Fruit fly (Drosophila melanogaster) whole organism, adult: Measurements from ENCODE around the gene CG43797.

Experiments
- CG11617 ChIP-seq: fragments of 200-800 bp; sonication (Bioruptor generic); optimal IDR thresholded peaks from 2 replicates; lab custom pipeline; 2017; ENCODE audit warnings: mild to moderate bottlenecking, missing biosample characterization, missing genetic modification reagents, missing genetic modification characterization
- CG12768 ChIP-seq: fragments of 200-800 bp; sonication (Bioruptor generic); optimal IDR thresholded peaks from 2 replicates; lab custom pipeline; 2017; ENCODE audit warnings: missing biosample characterization, missing genetic modification characterization, mild to moderate bottlenecking, moderate library complexity, missing genetic modification reagents
- CG14711 ChIP-seq: fragments of 200-800 bp; sonication (Bioruptor generic); optimal IDR thresholded peaks from 2 replicates; lab custom pipeline; 2018; ENCODE audit warnings: missing biosample characterization, mild to moderate bottlenecking, missing genetic modification characterization, moderate library complexity
- CG1620 ChIP-seq: fragments of 200-800 bp; sonication (Bioruptor generic); optimal IDR thresholded peaks from 2 replicates; lab custom pipeline; 2016; ENCODE audit warnings: missing biosample characterization, missing genetic modification characterization
- CG33017 ChIP-seq: fragments of 200-800 bp; sonication (Bioruptor generic); optimal IDR thresholded peaks from 2 replicates; lab custom pipeline; 2018; ENCODE audit warnings: missing biosample characterization, mild to moderate bottlenecking, missing genetic modification characterization, moderate library complexity
- CG5204 ChIP-seq: fragments of 200-800 bp; sonication (Bioruptor generic); optimal IDR thresholded peaks from 2 replicates; lab custom pipeline; 2016; ENCODE audit warnings: missing biosample characterization, missing genetic modification characterization
- CG7045 ChIP-seq: fragments of 200-800 bp; sonication (Bioruptor generic); optimal IDR thresholded peaks from 2 replicates; lab custom pipeline; 2017; ENCODE audit warnings: missing biosample characterization, mild to moderate bottlenecking, missing genetic modification characterization
- CG7101 ChIP-seq: fragments of 200-800 bp; sonication (Bioruptor generic); optimal IDR thresholded peaks from 2 replicates; lab custom pipeline; 2018; ENCODE audit warnings: missing biosample characterization, mild to moderate bottlenecking, missing genetic modification characterization, moderate library complexity
- Clk ChIP-seq: fragments of 200-800 bp; sonication (Bioruptor generic); optimal IDR thresholded peaks from 2 replicates; lab custom pipeline; 2017; ENCODE audit warnings: missing biosample characterization, missing genetic modification characterization
- Crg-1 ChIP-seq: fragments of 200-800 bp; sonication (Bioruptor generic); optimal IDR thresholded peaks from 2 replicates; lab custom pipeline; 2016; ENCODE audit warnings: missing biosample characterization, missing genetic modification characterization
- Hr96 ChIP-seq: fragments of 200-800 bp; sonication (Bioruptor generic); optimal IDR thresholded peaks from 2 replicates; lab custom pipeline; 2016; ENCODE audit warnings: missing biosample characterization, missing genetic modification characterization
- Mnt ChIP-seq: fragments of 200-800 bp; sonication (Bioruptor generic); optimal IDR thresholded peaks from 2 replicates; lab custom pipeline; 2016; ENCODE audit warnings: missing biosample characterization, mild to moderate bottlenecking, missing genetic modification characterization
- bab1 ChIP-seq: fragments of 200-800 bp; sonication (Bioruptor generic); optimal IDR thresholded peaks from 3 replicates; lab custom pipeline; 2019; ENCODE audit warnings: missing biosample characterization, mild to moderate bottlenecking, missing genetic modification characterization, moderate library complexity
- cic ChIP-seq: fragments of 200-800 bp; sonication (Bioruptor generic); optimal IDR thresholded peaks from 2 replicates; lab custom pipeline; 2017; ENCODE audit warnings: missing biosample characterization, mild to moderate bottlenecking, missing genetic modification characterization, moderate library complexity
- cnc ChIP-seq, 2 experiments: fragments of >200 bp; optimal IDR thresholded peaks; 2 replicates each; lab custom pipeline; 2017
- kay ChIP-seq: fragments of 200-800 bp; sonication (Bioruptor generic); peaks from one replicate; lab custom pipeline; 2016; ENCODE audit warnings: missing biosample characterization, missing genetic modification characterization, borderline replicate concordance
- ovo ChIP-seq: fragments of 200-800 bp; sonication (Bioruptor generic); optimal IDR thresholded peaks from 2 replicates; lab custom pipeline; 2016; ENCODE audit warnings: missing biosample characterization, missing genetic modification characterization
- pad ChIP-seq: fragments of 200-800 bp; sonication (Bioruptor generic); optimal IDR thresholded peaks from 3 replicates; lab custom pipeline; 2017; ENCODE audit warnings: missing biosample characterization, missing genetic modification characterization, mild to moderate bottlenecking, moderate library complexity, missing genetic modification reagents
- tj ChIP-seq: fragments of 200-800 bp; sonication (Bioruptor generic); optimal IDR thresholded peaks from 3 replicates; lab custom pipeline; 2017; ENCODE audit warnings: missing biosample characterization, mild to moderate bottlenecking, missing genetic modification characterization, moderate library complexity
- toe ChIP-seq: fragments of 200-800 bp; sonication (Bioruptor generic); optimal IDR thresholded peaks from 2 replicates; lab custom pipeline; 2016; ENCODE audit warnings: missing biosample characterization, missing genetic modification characterization

CG43797 gene

dm6 chr2L:4007390-4007789, 7.6 kb downstream of the CG43797 start, which contains the start of gene CG43773:
Gene CG43773, plus strand, starts transcription at chr2L:4007690.
- TF ChIP-seq bab1 (GFP tag; lab: Kevin White, UChicago) = no peak
- no peak for TF ChIP-seq pad (GFP tag; lab: Kevin White, UChicago)
- no peak for TF ChIP-seq cic
- TF ChIP-seq CG5204 (GFP tag; lab: Kevin White, UChicago) = no peak
- TF ChIP-seq toe (GFP tag; lab: Kevin White, UChicago) = no peak

DNA sequence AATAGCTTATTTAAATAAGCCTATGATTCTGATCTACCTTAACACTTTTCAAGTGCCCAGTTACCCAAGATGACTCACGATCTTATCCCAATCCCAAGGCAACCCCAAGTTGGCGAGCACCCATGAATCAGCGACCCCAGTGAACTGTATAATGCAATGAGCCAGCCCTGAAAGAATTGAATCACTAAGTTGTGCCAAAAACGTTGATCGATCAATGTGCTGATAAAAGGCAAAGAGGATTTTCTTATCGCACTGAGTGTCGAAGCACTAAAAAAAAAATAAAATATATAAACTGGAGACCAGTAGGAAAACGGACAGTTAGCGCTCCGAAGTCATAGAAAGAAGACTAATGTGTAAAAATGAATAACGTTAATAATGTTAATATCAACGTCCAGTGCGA, 8.5 kb downstream of the CG43797 start, which contains the start of gene CG43774:
TSS of gene CG43774 (plus strand) at position 301 of the 400 bp plus-strand sequence.
- TF ChIP-seq Crg-1 (GFP tag; lab: Kevin White, UChicago) = no peak
- no peak for TF ChIP-seq kay (GFP tag; lab: Kevin White, UChicago)
- no peak for TF ChIP-seq CG7101 (tag; lab: Kevin White, UChicago)
- TF ChIP-seq CG1620 (GFP tag; lab: Kevin White, UChicago) = no peak
- TF ChIP-seq CG5204 (GFP tag; lab: Kevin White, UChicago) = no peak
- no peak for TF ChIP-seq CG14711 (tag; lab: Kevin White, UChicago)
- no peak for TF ChIP-seq CG12768 (GFP tag; lab: Kevin White, UChicago)
- no peak for TF ChIP-seq CG11617 (GFP tag; lab: Kevin White, UChicago)
- TF ChIP-seq Clk (GFP tag; lab: Kevin White, UChicago) = no peak
- no peak for TF ChIP-seq bab1 (GFP tag; lab: Kevin White, UChicago)

- peak; percentile 22 for TF ChIP-seq kay (GFP tag; lab: Kevin White, UChicago)
- TF ChIP-seq bab1 (GFP tag; lab: Kevin White, UChicago) = no peak
Observed at dm6 chr2L:4012089-4012488, 12.3 kb downstream of the CG43797 start.

DNA sequence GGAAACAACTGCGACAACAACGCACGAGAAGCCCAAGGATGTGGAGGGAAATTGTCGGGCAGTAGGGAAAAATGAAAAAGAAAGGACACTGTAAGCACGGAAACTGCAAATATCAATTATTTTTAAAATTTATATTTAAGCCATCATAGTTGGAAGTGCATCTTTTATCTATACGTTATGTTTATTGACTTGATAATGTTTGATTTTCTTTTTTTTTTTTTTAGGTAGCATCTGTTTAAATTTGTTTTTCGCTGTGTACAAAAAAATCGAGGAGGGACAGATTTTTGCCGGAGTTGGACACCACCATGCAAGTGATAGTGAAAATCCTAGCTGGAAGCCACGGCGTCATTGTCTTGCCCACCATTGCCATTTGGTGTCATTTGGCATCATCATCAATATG, 19.4 kb downstream of the CG43797 start:
- TF ChIP-seq CG1620 (GFP tag; lab: Kevin White, UChicago) (no peak), CG12768 (GFP tag; lab: Kevin White, UChicago) (no peak), CG33017 (tag; lab: Kevin White, UChicago) (no peak), CG7045 (GFP tag; lab: Kevin White, UChicago) (no peak), kay (GFP tag; lab: Kevin White, UChicago) (no peak), cnc (optimal IDR thresholded peaks at IDR 0.05; lab: Kevin White, UChicago) (no peak), Hr96 (GFP tag; lab: Kevin White, UChicago) (no peak), Crg-1 (GFP tag; lab: Kevin White, UChicago) (no peak)

DNA sequence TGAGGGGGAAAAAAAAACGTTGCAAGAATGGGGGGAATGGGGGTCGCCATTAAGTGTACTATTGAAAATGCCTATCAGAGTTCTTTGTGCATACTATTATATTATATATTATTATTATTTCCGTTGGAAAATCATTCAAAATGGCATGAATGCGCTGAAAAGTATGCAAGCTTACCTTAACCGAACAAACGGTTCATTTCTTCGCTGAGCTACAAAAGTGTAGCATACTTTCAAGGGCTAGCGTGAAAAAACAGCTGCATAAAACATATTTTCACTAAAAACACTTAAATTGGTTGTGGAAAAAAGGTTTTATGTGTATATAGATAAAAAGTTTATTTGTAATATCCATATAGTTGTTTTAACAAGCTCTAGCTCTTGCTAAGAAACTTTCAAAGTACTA, 19.9 kb downstream of the CG43797 start:
- no peak for TF ChIP-seq ovo (GFP tag; lab: Kevin White, UChicago)
- TF ChIP-seq bab1 (GFP tag; lab: Kevin White, UChicago) = no peak
- no peak for TF ChIP-seq Clk (GFP tag; lab: Kevin White, UChicago)

dm6 chr2L:4020188-4020587, 20.4 kb downstream of the CG43797 start:
- TF ChIP-seq CG7045 (GFP tag; lab: Kevin White, UChicago) = no peak
- TF ChIP-seq Crg-1 (GFP tag; lab: Kevin White, UChicago) = no peak

DNA sequence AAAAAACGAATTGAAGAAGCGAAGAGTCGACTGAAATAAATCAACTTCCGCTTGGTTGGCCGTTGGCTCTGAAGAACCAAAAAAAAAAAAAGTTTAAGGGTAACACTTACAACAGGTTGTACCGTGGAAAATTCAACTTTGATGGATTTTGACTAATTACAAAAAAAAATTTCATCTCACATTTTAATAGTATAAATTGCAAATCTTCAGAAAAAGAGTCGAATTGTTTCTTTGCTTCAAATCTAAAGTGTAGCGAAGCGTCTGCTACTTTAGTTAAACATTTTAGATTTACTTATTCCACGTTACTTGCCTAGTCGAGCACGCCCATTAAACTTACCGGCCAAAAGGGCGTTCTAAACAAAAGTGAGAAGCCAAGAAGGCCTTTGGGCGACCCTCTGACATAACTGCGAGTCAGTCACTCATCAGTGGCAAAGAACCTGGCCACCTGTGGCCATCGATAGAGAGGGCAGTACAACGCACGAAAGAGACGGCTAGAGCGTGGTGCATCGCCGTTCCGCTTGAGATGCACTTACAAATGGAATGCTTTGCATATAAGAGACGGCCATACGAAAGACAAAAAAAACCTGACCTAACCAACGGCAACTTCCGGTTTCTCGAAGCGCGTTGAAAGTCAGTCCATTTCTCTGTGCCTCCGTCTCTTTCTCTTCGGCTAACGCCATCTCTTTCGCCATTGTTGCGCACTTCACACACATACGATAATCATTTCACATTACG, 22.0 kb downstream of the CG43797 start:
- TF ChIP-seq ovo (GFP tag; lab: Kevin White, UChicago) (no peak), tj (no peak), Mnt (GFP tag; lab: Kevin White, UChicago) (no peak), cnc (optimal IDR thresholded peaks at IDR 0.05; lab: Kevin White, UChicago) (no peak), Clk (GFP tag; lab: Kevin White, UChicago) (no peak), kay (GFP tag; lab: Kevin White, UChicago) (no peak), CG5204 (GFP tag; lab: Kevin White, UChicago) (no peak), toe (GFP tag; lab: Kevin White, UChicago) (no peak), CG14711 (tag; lab: Kevin White, UChicago) (no peak), CG7101 (tag; lab: Kevin White, UChicago) (no peak), CG11617 (GFP tag; lab: Kevin White, UChicago) (no peak), bab1 (GFP tag; lab: Kevin White, UChicago) (no peak), pad (GFP tag; lab: Kevin White, UChicago) (no peak)
